3 worm cellular contexts compared by ENCODE assay signal in genomic region chrII:8733627-8734026, ce11.
TF ChIP-seq lines count a peak whose summit lies in the region.

No protein-coding gene starts in this region.

TF ChIP-seq in whole organism, L4 larva, 104 proteins besides CTCF, POLR2A, EP300 and RAD21:
- TF ChIP-seq set-16 (GFP tag; IDR thresholded peaks at IDR 0.05; lab: Robert Waterston, UW) (peak; percentile 91), F44E2.7 (GFP tag; IDR thresholded peaks at IDR 0.05; lab: Robert Waterston, UW) (no peak), nhr-42 (GFP tag; IDR thresholded peaks at IDR 0.05; lab: Robert Waterston, UW) (0 out of 2 replicates have a peak, but pooled peaks have one; percentile 7), nhr-102 (tag; optimal IDR thresholded peaks at IDR 0.05; lab: Kevin White, UChicago) (no peak), F26F4.8 (GFP tag; conservative IDR thresholded peaks at IDR 0.05; lab: Robert Waterston, UW) (0 out of 2 replicates have a peak, but pooled peaks have one; percentile 29)

TF ChIP-seq in whole organism, mixed stage, embryonic, 35 proteins besides CTCF, POLR2A, EP300 and RAD21:
- TF ChIP-seq nhr-12 (tag; optimal IDR thresholded peaks at IDR 0.05; lab: Kevin White, UChicago) (no peak), pha-4 (tag; optimal IDR thresholded peaks at IDR 0.05; lab: Kevin White, UChicago) (peak; percentile 44)
TF ChIP-seq in whole organism, mixed stage, embryonic: peak in this region for 1.

TF ChIP-seq in whole organism, young adult, 124 proteins besides CTCF, POLR2A, EP300 and RAD21:
- TF ChIP-seq cebp-1 (GFP tag; IDR thresholded peaks at IDR 0.05; lab: Robert Waterston, UW) (no peak), cebp-1 (tag; optimal IDR thresholded peaks at IDR 0.05; lab: Kevin White, UChicago) (no peak), zfh-2 (GFP tag; conservative IDR thresholded peaks at IDR 0.05; lab: Robert Waterston, UW) (peak; percentile 87), egrh-3 (GFP tag; IDR thresholded peaks at IDR 0.05; lab: Robert Waterston, UW) (peak; percentile 68; the same call in 1 of the 2 replicates), rcor-1 (GFP tag; IDR thresholded peaks at IDR 0.05; lab: Robert Waterston, UW) (no peak)
